Worm (Caenorhabditis elegans): ENCODE measurements around the gene Y55F3AM.13.

ce11 chrIV:1055734-1056133 lies 379 bp downstream of the Y55F3AM.13 start:
- no peak for TF ChIP-seq M03D4.4 (tag; optimal IDR thresholded peaks at IDR 0.05)
- TF ChIP-seq lin-13 (tag; optimal IDR thresholded peaks at IDR 0.05) = no peak
- no peak for TF ChIP-seq unc-39 (tag; optimal IDR thresholded peaks at IDR 0.05)
- no peak for TF ChIP-seq ztf-11 (tag; optimal IDR thresholded peaks at IDR 0.05)
- TF ChIP-seq bed-3 (GFP tag; optimal IDR thresholded peaks at IDR 0.05) = no peak
- TF ChIP-seq drap-1 (GFP tag; optimal IDR thresholded peaks at IDR 0.05) = no peak
- no peak for TF ChIP-seq nhr-237 (tag; optimal IDR thresholded peaks at IDR 0.05)
- TF ChIP-seq nhr-76 (tag; optimal IDR thresholded peaks at IDR 0.05) = no peak
